Fruit fly (Drosophila melanogaster): ENCODE results near the gene CG10514.

Gene CG10514

DNA sequence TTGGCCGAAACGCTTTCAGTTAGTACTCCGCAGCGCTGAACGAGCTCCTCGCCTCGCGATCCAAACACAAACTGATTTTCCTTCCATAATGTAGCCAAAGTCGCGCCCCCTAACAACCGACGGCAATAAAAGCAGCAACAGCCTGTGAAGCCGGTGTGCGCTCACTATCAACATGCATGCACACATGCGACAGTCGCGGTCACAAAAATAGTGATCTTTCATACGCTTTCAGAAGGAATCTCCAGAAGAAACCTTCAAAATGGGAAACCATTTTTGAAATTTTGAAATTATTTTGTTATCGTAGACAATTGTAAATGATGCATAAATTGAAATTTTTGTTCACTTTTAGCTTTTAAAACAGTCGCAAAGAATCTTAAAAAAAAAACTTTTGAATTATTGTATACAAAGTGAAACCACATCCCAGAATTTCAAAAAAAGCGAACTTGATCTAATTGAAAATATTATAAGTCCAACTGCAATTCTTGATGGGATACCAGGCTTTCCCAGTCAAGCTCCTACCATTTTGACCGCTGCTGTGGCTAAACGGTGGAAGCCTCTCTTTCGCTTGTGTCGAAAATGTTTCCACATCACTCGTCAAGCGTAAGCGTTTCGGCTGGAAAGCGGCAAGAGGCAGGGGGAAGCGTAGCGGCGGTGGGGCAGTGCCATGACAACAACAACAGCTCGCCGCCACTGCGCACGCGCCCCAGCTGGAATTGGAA lies 47.2 kb downstream of the CG10514 start, which contains the start of gene Cad96Cb (continued):
- TF ChIP-seq CG8388 (GFP tag; optimal IDR thresholded peaks at IDR 0.05) = peak; percentile 85
- TF ChIP-seq CG9876 (GFP tag; optimal IDR thresholded peaks at IDR 0.05) = peak; percentile 27
- TF ChIP-seq scrt (GFP tag; optimal IDR thresholded peaks at IDR 0.05) = peak; percentile 48
- TF ChIP-seq croc (GFP tag; conservative IDR thresholded peaks at IDR 0.05) = peak; percentile 74
- TF ChIP-seq Blimp-1 (GFP tag; optimal IDR thresholded peaks at IDR 0.05) = peak; percentile 83
- TF ChIP-seq eve (GFP tag; optimal IDR thresholded peaks at IDR 0.05) = no peak
- TF ChIP-seq CG16779 (GFP tag; IDR thresholded peaks at IDR 0.05) = no peak
- peak; percentile 59 for TF ChIP-seq CG4617 (GFP tag; optimal IDR thresholded peaks at IDR 0.05; ENCODE audit: borderline replicate concordance)
- no peak for TF ChIP-seq MESR4 (GFP tag; optimal IDR thresholded peaks at IDR 0.05)
- TF ChIP-seq CG11695 (GFP tag; IDR thresholded peaks at IDR 0.05) = peak; percentile 79
- no peak for TF ChIP-seq hb (GFP tag; IDR thresholded peaks at IDR 0.05; ENCODE audit: partially characterized antibody)
- peak; percentile 81 for TF ChIP-seq grau (tag; optimal IDR thresholded peaks at IDR 0.05)
- TF ChIP-seq Stat92E (GFP tag; optimal IDR thresholded peaks at IDR 0.05) = peak in 1 of 3 experiments; percentile 27
- no peak for TF ChIP-seq tll (GFP tag; optimal IDR thresholded peaks at IDR 0.05)
- no peak for TF ChIP-seq luna (GFP tag; optimal IDR thresholded peaks at IDR 0.05)
- no peak for TF ChIP-seq toy (GFP tag; IDR thresholded peaks at IDR 0.05)
- peak; percentile 92 for TF ChIP-seq CG9727 (GFP tag; optimal IDR thresholded peaks at IDR 0.05)
- TF ChIP-seq CrebB (tag; optimal IDR thresholded peaks at IDR 0.05) = peak; percentile 26
- TF ChIP-seq Mrtf (GFP tag; IDR thresholded peaks at IDR 0.05) = peak; percentile 38; the same call in 1 of the 3 replicates
- TF ChIP-seq tio (GFP tag; optimal IDR thresholded peaks at IDR 0.05) = peak; percentile 91
- TF ChIP-seq Meics (GFP tag; optimal IDR thresholded peaks at IDR 0.05) = peak; percentile 69
- peak; percentile 63 for TF ChIP-seq CG6765 (GFP tag; optimal IDR thresholded peaks at IDR 0.05)
- peak; percentile 78 for TF ChIP-seq Max (GFP tag; optimal IDR thresholded peaks at IDR 0.05)
- TF ChIP-seq CG7271 (tag; optimal IDR thresholded peaks at IDR 0.05) = no peak
- TF ChIP-seq CG7928 (GFP tag; optimal IDR thresholded peaks at IDR 0.05) = peak; percentile 7
- TF ChIP-seq CG8924 (tag; optimal IDR thresholded peaks at IDR 0.05) = peak; percentile 86
- peak; percentile 84 for TF ChIP-seq CG17829 (tag; optimal IDR thresholded peaks at IDR 0.05)
- TF ChIP-seq CG17186 (GFP tag; optimal IDR thresholded peaks at IDR 0.05) = peak; percentile 56
- peak; percentile 70 for TF ChIP-seq NfI (GFP tag; optimal IDR thresholded peaks at IDR 0.05)
- no peak for TF ChIP-seq Trl (optimal IDR thresholded peaks at IDR 0.05)
- peak; percentile 74 for TF ChIP-seq Trl (GFP tag; optimal IDR thresholded peaks at IDR 0.05)
- TF ChIP-seq zen2 (GFP tag; IDR thresholded peaks at IDR 0.05; ENCODE audit: partially characterized antibody) = no peak
- TF ChIP-seq maf-S (GFP tag; optimal IDR thresholded peaks at IDR 0.05) = peak; percentile 50
- peak; percentile 86 for TF ChIP-seq ATbp (GFP tag; optimal IDR thresholded peaks at IDR 0.05)
- peak; percentile 93 for TF ChIP-seq Med (GFP tag)
- TF ChIP-seq CG9817 (tag; optimal IDR thresholded peaks at IDR 0.05) = peak; percentile 43
- TF ChIP-seq odd (GFP tag; optimal IDR thresholded peaks at IDR 0.05) = peak; percentile 90
- TF ChIP-seq Side (GFP tag; optimal IDR thresholded peaks at IDR 0.05) = peak; percentile 71
- TF ChIP-seq CG8765 (GFP tag; IDR thresholded peaks at IDR 0.05) = no peak
- TF ChIP-seq ab (GFP tag; optimal IDR thresholded peaks at IDR 0.05) = peak; percentile 66
- TF ChIP-seq CG3726 (GFP tag; IDR thresholded peaks at IDR 0.05) = no peak
- peak; percentile 65; the same call in 1 of the 2 replicates for TF ChIP-seq ara (GFP tag; IDR thresholded peaks at IDR 0.05)
- peak; percentile 86 for TF ChIP-seq Camta (GFP tag; optimal IDR thresholded peaks at IDR 0.05)
- peak; percentile 30 for TF ChIP-seq sima (GFP tag; optimal IDR thresholded peaks at IDR 0.05)
- peak; percentile 82 for TF ChIP-seq CG18619 (GFP tag; optimal IDR thresholded peaks at IDR 0.05)
- peak; percentile 28 for TF ChIP-seq HmgD (GFP tag; optimal IDR thresholded peaks at IDR 0.05)
- no peak for TF ChIP-seq CG10543 (GFP tag; optimal IDR thresholded peaks at IDR 0.05)
- 0 out of 3 replicates have a peak, but pooled peaks have one; percentile 55 for TF ChIP-seq CG11093 (GFP tag; IDR thresholded peaks at IDR 0.05)
- peak; percentile 73 for TF ChIP-seq CG1602 (GFP tag; optimal IDR thresholded peaks at IDR 0.05)
